Worm (Caenorhabditis elegans) whole organism, L1 larva: ENCODE measurements around the gene F19G12.1.
A peak's percentile ranks its signal among the peaks of the same experiment; 100 is the strongest.

ENCODE experiments used
- C34B4.2 ChIP-seq: sonication (generic microtip); optimal IDR thresholded peaks from 2 replicates; lab custom pipeline; 2017; ENCODE audit warnings: mild to moderate bottlenecking, missing genetic modification characterization, missing compliant biosample characterization
- F16B12.6 ChIP-seq: fragments of 150-350 bp; optimal IDR thresholded peaks from 2 replicates; lab custom pipeline; 2014; ENCODE audit warnings: missing biosample characterization, missing genetic modification characterization
- aha-1 ChIP-seq: fragments of 150-350 bp; optimal IDR thresholded peaks from 2 replicates; lab custom pipeline; 2014; ENCODE audit warnings: missing biosample characterization, missing genetic modification characterization
- aly-2 ChIP-seq: fragments of 150-350 bp; optimal IDR thresholded peaks from 2 replicates; lab custom pipeline; 2014; ENCODE audit warnings: missing biosample characterization, missing genetic modification characterization
- ama-1 ChIP-seq: fragments of 150-350 bp; optimal IDR thresholded peaks from 2 replicates; lab custom pipeline; 2014
- blmp-1 ChIP-seq: fragments of 150-350 bp; optimal IDR thresholded peaks from 2 replicates; lab custom pipeline; 2014; ENCODE audit warnings: missing biosample characterization, missing genetic modification characterization
- ceh-82 ChIP-seq, 3 experiments: fragments of 150-350 bp in 1 of 3; sonication (generic microtip) in 2 of 3; optimal IDR thresholded peaks; 2 replicates each; lab custom pipeline; 2014 to 2017; ENCODE audit warnings: missing biosample characterization in 3 of 3, missing genetic modification characterization in 3 of 3
- ceh-88 ChIP-seq: fragments of 200-800 bp; sonication (Bioruptor generic); IDR thresholded peaks from 2 replicates; pipeline ENCODE4 v1.3.6; 2022; ENCODE audit warnings: missing genetic modification characterization, missing compliant biosample characterization
- ceh-90 ChIP-seq: sonication (generic microtip); optimal IDR thresholded peaks from 2 replicates; lab custom pipeline; 2016; ENCODE audit warnings: missing genetic modification characterization, missing compliant biosample characterization
- ces-1 ChIP-seq: fragments of 150-350 bp; optimal IDR thresholded peaks from 2 replicates; lab custom pipeline; 2014; ENCODE audit warnings: missing biosample characterization, missing genetic modification reagents, missing genetic modification characterization
- efl-1 ChIP-seq, 4 experiments: fragments of 150-350 bp; optimal IDR thresholded peaks in 3 of 4; peaks in 1 of 4; 1 replicate in 1 of 4; 2 replicates in 3 of 4; lab custom pipeline; 2014; ENCODE audit warnings: missing biosample characterization in 2 of 4, missing genetic modification characterization in 2 of 4, missing genetic modification reagents in 2 of 4
- efl-3 ChIP-seq: fragments of 200-800 bp; sonication (Bioruptor generic); optimal IDR thresholded peaks from 2 replicates; lab custom pipeline; 2018; ENCODE audit warnings: mild to moderate bottlenecking, missing genetic modification characterization, missing compliant biosample characterization
- elt-2 ChIP-seq: sonication (generic microtip); optimal IDR thresholded peaks from 2 replicates; lab custom pipeline; 2016; ENCODE audit warnings: missing genetic modification characterization, mild to moderate bottlenecking, inconsistent platforms, missing compliant biosample characterization, missing genetic modification reagents
- elt-3 ChIP-seq, 6 experiments: fragments of 150-350 bp in 1 of 6; sonication (generic microtip); optimal IDR thresholded peaks; 2 replicates each; lab custom pipeline; 2017 to 2018; ENCODE audit warnings: missing biosample characterization in 6 of 6, missing genetic modification characterization in 6 of 6, inconsistent platforms in 1 of 6
- ets-5 ChIP-seq: fragments of 200-800 bp; sonication (Bioruptor generic); IDR thresholded peaks from 2 replicates; pipeline ENCODE4 v1.3.6; 2022; ENCODE audit warnings: missing genetic modification characterization, missing compliant biosample characterization
- fos-1 ChIP-seq: fragments of 150-350 bp; optimal IDR thresholded peaks from 2 replicates; lab custom pipeline; 2014; ENCODE audit warnings: missing biosample characterization, missing genetic modification characterization
- hpl-2 ChIP-seq: fragments of 150-350 bp; optimal IDR thresholded peaks from 2 replicates; lab custom pipeline; 2014; ENCODE audit warnings: missing biosample characterization, missing genetic modification reagents, missing genetic modification characterization
- irx-1 ChIP-seq: sonication (generic microtip); optimal IDR thresholded peaks from 2 replicates; lab custom pipeline; 2016; ENCODE audit warnings: missing genetic modification characterization, missing compliant biosample characterization
- jun-1 ChIP-seq: fragments of 150-350 bp; optimal IDR thresholded peaks from 2 replicates; lab custom pipeline; 2014; ENCODE audit warnings: missing biosample characterization, missing genetic modification reagents, missing genetic modification characterization
- lin-14 ChIP-seq: fragments of 200-800 bp; sonication (Bioruptor generic); optimal IDR thresholded peaks from 2 replicates; lab custom pipeline; 2018; ENCODE audit warnings: mild to moderate bottlenecking, missing genetic modification characterization, moderate library complexity, missing compliant biosample characterization
- lin-35 ChIP-seq, 2 experiments: fragments of 150-350 bp; optimal IDR thresholded peaks; 2 replicates each; lab custom pipeline; 2014; ENCODE audit warnings: missing biosample characterization in 2 of 2, missing genetic modification characterization in 2 of 2, missing genetic modification reagents in 2 of 2
- lir-3 ChIP-seq: sonication (generic microtip); optimal IDR thresholded peaks from 2 replicates; lab custom pipeline; 2016; ENCODE audit warnings: mild to moderate bottlenecking, missing genetic modification characterization, moderate library complexity, missing compliant biosample characterization; ENCODE audit not compliant: poor library complexity
- lsy-2 ChIP-seq, 2 experiments: fragments of 150-350 bp; optimal IDR thresholded peaks; 2 replicates each; lab custom pipeline; 2014; ENCODE audit warnings: missing biosample characterization in 2 of 2, missing genetic modification characterization in 2 of 2
- mef-2 ChIP-seq: fragments of 150-350 bp; optimal IDR thresholded peaks from 2 replicates; lab custom pipeline; 2014; ENCODE audit warnings: missing biosample characterization, missing genetic modification characterization
- mep-1 ChIP-seq: fragments of 150-350 bp; optimal IDR thresholded peaks from 2 replicates; lab custom pipeline; 2014; ENCODE audit warnings: missing biosample characterization, missing genetic modification characterization
- nhr-12 ChIP-seq: sonication (generic microtip); optimal IDR thresholded peaks from 2 replicates; lab custom pipeline; 2017; ENCODE audit warnings: missing biosample characterization, missing genetic modification characterization
- nhr-19 ChIP-seq: fragments of 200-800 bp; sonication (Bioruptor generic); conservative IDR thresholded peaks from 2 replicates; pipeline ENCODE4 v1.3.6; 2022; ENCODE audit warnings: missing genetic modification characterization, missing compliant biosample characterization
- nhr-20 ChIP-seq: sonication (generic microtip); optimal IDR thresholded peaks from 2 replicates; lab custom pipeline; 2016; ENCODE audit warnings: mild to moderate bottlenecking, missing genetic modification characterization, missing compliant biosample characterization
- nhr-47 ChIP-seq: sonication (generic microtip); optimal IDR thresholded peaks from 2 replicates; lab custom pipeline; 2016; ENCODE audit warnings: mild to moderate bottlenecking, missing genetic modification characterization, moderate library complexity, missing compliant biosample characterization
- nhr-71 ChIP-seq: sonication (generic microtip); optimal IDR thresholded peaks from 2 replicates; lab custom pipeline; 2016; ENCODE audit warnings: mild to moderate bottlenecking, missing genetic modification characterization, moderate library complexity, missing compliant biosample characterization
- nhr-76 ChIP-seq: sonication (generic microtip); optimal IDR thresholded peaks from 2 replicates; lab custom pipeline; 2017; ENCODE audit warnings: missing biosample characterization, missing genetic modification characterization
- nhr-85 ChIP-seq: sonication (generic microtip); peaks from one replicate; lab custom pipeline; 2016; ENCODE audit warnings: missing genetic modification characterization, inconsistent platforms, missing compliant biosample characterization
- nhr-90 ChIP-seq: sonication (generic microtip); optimal IDR thresholded peaks from 2 replicates; lab custom pipeline; 2016; ENCODE audit warnings: mild to moderate bottlenecking, missing genetic modification characterization, missing compliant biosample characterization; ENCODE audit not compliant: poor library complexity
- pqm-1 ChIP-seq: sonication (generic microtip); optimal IDR thresholded peaks from 3 replicates; lab custom pipeline; 2017; ENCODE audit warnings: missing biosample characterization, missing genetic modification characterization
- rnt-1 ChIP-seq: sonication (generic microtip); optimal IDR thresholded peaks from 2 replicates; lab custom pipeline; 2016; ENCODE audit warnings: mild to moderate bottlenecking, missing genetic modification characterization, moderate library complexity, missing compliant biosample characterization
- skn-1 ChIP-seq: fragments of 150-350 bp; optimal IDR thresholded peaks from 2 replicates; lab custom pipeline; 2014; ENCODE audit warnings: missing biosample characterization, missing genetic modification characterization
- sox-4 ChIP-seq: sonication (generic microtip); optimal IDR thresholded peaks from 2 replicates; lab custom pipeline; 2016; ENCODE audit warnings: missing genetic modification characterization, missing compliant biosample characterization
- sptf-1 ChIP-seq: fragments of 150-350 bp; optimal IDR thresholded peaks from 2 replicates; lab custom pipeline; 2014; ENCODE audit warnings: missing biosample characterization, missing genetic modification characterization
- swsn-7 ChIP-seq: sonication (generic microtip); optimal IDR thresholded peaks from 2 replicates; lab custom pipeline; 2016; ENCODE audit warnings: missing genetic modification characterization, missing compliant biosample characterization
- tlp-1 ChIP-seq: fragments of 150-350 bp; optimal IDR thresholded peaks from 2 replicates; lab custom pipeline; 2014; ENCODE audit warnings: missing biosample characterization, missing genetic modification characterization
- vab-15 ChIP-seq: sonication (generic microtip); optimal IDR thresholded peaks from 2 replicates; lab custom pipeline; 2017; ENCODE audit warnings: missing genotype, mild to moderate bottlenecking, missing genetic modification characterization, missing compliant biosample characterization
- xbp-1 ChIP-seq: sonication (generic microtip); optimal IDR thresholded peaks from 2 replicates; lab custom pipeline; 2016; ENCODE audit warnings: missing genetic modification characterization, missing compliant biosample characterization
- zip-4 ChIP-seq: fragments of 200-800 bp; sonication (Bioruptor generic); optimal IDR thresholded peaks from 2 replicates; lab custom pipeline; 2018; ENCODE audit warnings: mild to moderate bottlenecking, missing genetic modification characterization, moderate library complexity, missing compliant biosample characterization
- ztf-11 ChIP-seq, 2 experiments: sonication (generic microtip); optimal IDR thresholded peaks; 2 replicates each; lab custom pipeline; 2016 to 2017; ENCODE audit warnings: missing genetic modification characterization in 2 of 2, missing biosample characterization in 1 of 2, missing compliant biosample characterization in 1 of 2
- ztf-4 ChIP-seq: fragments of 150-350 bp; optimal IDR thresholded peaks from 2 replicates; lab custom pipeline; 2014; ENCODE audit warnings: missing biosample characterization, missing genetic modification characterization

The F19G12.1 gene

DNA sequence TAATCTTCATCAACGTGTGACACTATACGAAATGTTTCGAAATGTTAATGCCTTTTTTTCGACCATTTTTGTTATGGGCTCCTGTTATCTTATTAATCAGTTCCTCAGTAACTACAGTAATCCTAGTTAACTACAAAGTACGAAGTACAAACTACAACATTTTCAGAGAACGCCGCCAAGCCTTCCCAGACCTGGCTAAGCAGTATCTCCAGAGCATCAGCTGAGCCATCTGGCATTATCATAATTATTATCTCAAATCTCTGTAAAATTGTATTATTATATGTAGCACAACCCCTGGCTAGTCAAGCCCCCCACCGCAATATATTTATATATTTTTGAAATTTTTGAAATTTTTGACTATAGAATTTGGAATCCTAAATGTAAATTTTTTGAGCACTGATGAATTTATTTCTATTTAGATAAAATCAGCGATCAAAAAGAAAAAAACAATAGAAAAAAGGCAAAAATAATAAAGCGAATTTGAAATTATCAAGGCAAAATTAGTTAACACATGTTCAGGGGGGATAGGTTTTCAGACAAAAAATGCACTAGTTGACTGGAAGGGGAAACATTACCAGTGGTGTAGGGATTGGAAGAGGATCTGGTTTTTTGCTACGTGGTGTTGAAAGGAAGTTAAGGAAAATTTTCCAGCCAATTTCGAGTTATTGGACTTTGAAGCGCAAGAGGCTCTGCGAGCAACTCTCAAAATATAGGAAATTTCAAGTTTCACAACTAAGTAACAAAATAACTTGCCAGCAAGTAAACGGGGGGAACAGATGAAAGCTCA, 21.2 kb downstream of the F19G12.1 start:
- TF ChIP-seq pqm-1 (tag; lab: Kevin White, UChicago) (no peak), irx-1 (tag; lab: Kevin White, UChicago) (no peak), aly-2 (tag; lab: Kevin White, UChicago) (peak; percentile 15), ztf-4 (tag; lab: Kevin White, UChicago) (peak; percentile 2), nhr-85 (tag; lab: Kevin White, UChicago) (peak; percentile 65), lsy-2 (tag; optimal IDR thresholded peaks at IDR 0.05; lab: Kevin White, UChicago) (peak in 1 of 2 experiments; percentile 20), ama-1 (lab: Kevin White, UChicago) (peak; percentile 59)
- TF ChIP-seq, all 84 proteins: peak for 5

DNA sequence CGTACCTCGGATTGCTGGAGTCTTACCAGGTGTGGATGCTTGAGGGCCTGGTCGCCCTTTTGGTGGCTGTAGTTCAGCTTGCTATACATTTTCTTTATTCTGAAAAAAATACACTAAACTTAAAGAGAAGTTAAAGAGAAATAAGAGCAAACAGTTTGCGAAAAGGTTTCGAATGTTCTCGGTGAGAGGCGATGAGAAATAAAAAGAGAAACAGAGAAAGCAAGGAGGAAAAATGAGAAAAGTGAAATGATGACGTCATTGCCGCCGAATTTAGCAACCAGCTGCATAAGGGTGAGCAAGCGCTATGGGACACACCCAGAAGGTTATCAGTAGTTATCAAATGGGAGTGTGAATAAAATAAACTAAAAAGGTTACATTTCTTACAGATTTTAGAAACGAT, 23.0 kb downstream of the F19G12.1 start, which contains the start of gene cebp-1:
Gene cebp-1 (minus strand): TSS at position 99 of the 400 bp plus-strand sequence.
- TF ChIP-seq fos-1 (tag; lab: Kevin White, UChicago) (no peak), F16B12.6 (tag; lab: Kevin White, UChicago) (no peak), efl-3 (no peak), nhr-71 (tag; lab: Kevin White, UChicago) (peak; percentile 19), nhr-47 (tag; lab: Kevin White, UChicago) (no peak), lin-35 (GFP tag; optimal IDR thresholded peaks at IDR 0.05; lab: Kevin White, UChicago) (peak in 1 of 2 experiments; percentile 0), elt-2 (tag; lab: Kevin White, UChicago) (peak; percentile 21), efl-1 (optimal IDR thresholded peaks at IDR 0.05; lab: Kevin White, UChicago) (no peak), efl-1 (GFP tag; optimal IDR thresholded peaks at IDR 0.05 in 1 of 2; lab: Kevin White, UChicago) (peak in 1 of 2 experiments; percentile 69), lir-3 (no peak), ztf-4 (tag; lab: Kevin White, UChicago) (peak; percentile 22), C34B4.2 (tag; lab: Kevin White, UChicago) (no peak), nhr-19 (GFP tag; lab: Robert Waterston, UW) (0 out of 2 replicates have a peak, but pooled peaks have one; percentile 2), mep-1 (peak; percentile 46), rnt-1 (tag; lab: Kevin White, UChicago) (peak; percentile 10), ceh-88 (GFP tag; lab: Robert Waterston, UW) (no peak), swsn-7 (tag; lab: Kevin White, UChicago) (no peak), skn-1 (tag; lab: Kevin White, UChicago) (peak; percentile 39), nhr-12 (tag; lab: Kevin White, UChicago) (no peak), mef-2 (tag; lab: Kevin White, UChicago) (peak; percentile 59), xbp-1 (tag; lab: Kevin White, UChicago) (no peak), blmp-1 (tag; lab: Kevin White, UChicago) (peak; percentile 89), elt-3 (tag; optimal IDR thresholded peaks at IDR 0.05; lab: Kevin White, UChicago) (no peak)

DNA sequence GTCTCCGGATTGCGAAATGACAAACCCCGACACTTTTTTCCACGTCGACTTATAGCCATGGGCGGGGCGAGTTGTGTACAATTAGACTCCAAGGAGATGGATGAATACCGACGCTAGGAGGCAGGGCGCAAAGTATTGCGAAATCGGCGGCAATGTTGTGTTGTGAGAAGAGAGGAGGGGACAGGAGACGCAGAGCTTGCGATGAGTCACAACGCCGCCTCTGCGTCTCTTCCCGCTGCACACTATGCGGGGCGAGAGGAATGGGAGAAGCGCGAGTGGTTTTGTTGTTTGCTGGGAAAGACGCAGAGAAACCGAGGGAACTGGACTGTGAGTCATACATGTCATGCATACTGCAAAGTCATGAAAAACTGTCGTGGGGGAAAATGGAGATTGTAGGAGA, 23.6 kb downstream of the F19G12.1 start:
- TF ChIP-seq efl-3: no peak
- no peak for TF ChIP-seq ceh-90 (tag; lab: Kevin White, UChicago)
- TF ChIP-seq nhr-76 (tag; lab: Kevin White, UChicago): no peak
- TF ChIP-seq lsy-2 (tag; optimal IDR thresholded peaks at IDR 0.05; lab: Kevin White, UChicago): peak; percentile 77 to 84
- peak; percentile 64 to 87 for TF ChIP-seq efl-1 (optimal IDR thresholded peaks at IDR 0.05; lab: Kevin White, UChicago)
- peak; percentile 6 to 95 for TF ChIP-seq efl-1 (GFP tag; optimal IDR thresholded peaks at IDR 0.05 in 1 of 2; lab: Kevin White, UChicago)
- TF ChIP-seq zip-4: peak; percentile 100
- TF ChIP-seq tlp-1: no peak
- peak; percentile 93 for TF ChIP-seq nhr-20
- peak; percentile 90 for TF ChIP-seq nhr-47 (tag; lab: Kevin White, UChicago)
- TF ChIP-seq ces-1 (GFP tag; lab: Kevin White, UChicago): no peak
- TF ChIP-seq nhr-12 (tag; lab: Kevin White, UChicago): no peak
- peak; percentile 61 for TF ChIP-seq elt-2 (tag; lab: Kevin White, UChicago)
- TF ChIP-seq vab-15 (tag; lab: Kevin White, UChicago): no peak
- peak; percentile 100 for TF ChIP-seq jun-1 (tag; lab: Kevin White, UChicago)
- TF ChIP-seq hpl-2 (GFP tag; lab: Kevin White, UChicago): peak; percentile 77
- peak; percentile 84 for TF ChIP-seq mep-1
- TF ChIP-seq ztf-11 (tag; optimal IDR thresholded peaks at IDR 0.05; lab: Kevin White, UChicago): peak in 1 of 2 experiments; percentile 64
- peak; percentile 73 for TF ChIP-seq sox-4 (tag; lab: Kevin White, UChicago)
- no peak for TF ChIP-seq sptf-1
- peak; percentile 100 for TF ChIP-seq fos-1 (tag; lab: Kevin White, UChicago)
- peak in 3 of 6 experiments; percentile 37 to 85 (median 60) for TF ChIP-seq elt-3 (tag; optimal IDR thresholded peaks at IDR 0.05; lab: Kevin White, UChicago)
- TF ChIP-seq ceh-82 (tag; optimal IDR thresholded peaks at IDR 0.05; lab: Kevin White, UChicago): peak; percentile 91 to 94 (median 93)
- peak; percentile 84 for TF ChIP-seq nhr-90 (tag; lab: Kevin White, UChicago)
- peak; percentile 78 for TF ChIP-seq pqm-1 (tag; lab: Kevin White, UChicago)
- peak; percentile 30 for TF ChIP-seq aha-1 (tag; lab: Kevin White, UChicago)
- TF ChIP-seq lin-14: peak; percentile 97
- no peak for TF ChIP-seq ets-5 (GFP tag; lab: Robert Waterston, UW)
- TF ChIP-seq C34B4.2 (tag; lab: Kevin White, UChicago): no peak
- TF ChIP-seq ama-1 (lab: Kevin White, UChicago): no peak
